Worm (Caenorhabditis elegans): ENCODE results near the gene nlp-49.

Gene nlp-49

ce11 chrX:5875567-5875966, 28.9 kb upstream of the nlp-49 start, which contains the start of gene F49E10.4:
F49E10.4 (plus strand) TSS chrX:5875867.
- TF ChIP-seq sptf-1 (tag; optimal IDR thresholded peaks at IDR 0.05): no peak
- TF ChIP-seq ces-1 (GFP tag; optimal IDR thresholded peaks at IDR 0.05): peak; percentile 24

ce11 chrX:5877039-5877438, 27.4 kb upstream of the nlp-49 start:
- TF ChIP-seq cnd-1 (tag; optimal IDR thresholded peaks at IDR 0.05) (no peak), ces-1 (GFP tag; optimal IDR thresholded peaks at IDR 0.05) (peak; percentile 35)

DNA sequence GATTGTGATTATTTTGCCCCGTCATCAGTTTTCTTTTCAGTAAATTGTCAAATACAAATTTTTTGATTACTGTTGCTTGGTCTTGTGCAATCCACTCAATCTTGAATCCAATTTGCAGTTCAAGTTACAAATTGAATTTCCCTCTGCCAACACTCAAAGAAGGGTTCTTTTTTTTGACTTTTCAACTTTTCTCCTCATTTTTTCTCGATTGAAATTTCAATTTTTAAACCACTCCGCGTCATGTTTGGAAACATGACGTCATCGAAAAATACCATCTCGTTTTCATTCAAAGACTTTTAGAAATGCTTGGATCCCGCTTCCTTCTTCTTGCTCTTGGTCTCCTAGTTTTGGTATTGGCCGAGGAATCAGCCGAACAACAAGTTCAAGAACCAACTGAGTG, 18.9 kb upstream of the nlp-49 start, which contains the start of gene flp-7:
flp-7 (plus strand) TSS at position 301 of the 400 bp plus-strand sequence.
- TF ChIP-seq blmp-1 (tag; optimal IDR thresholded peaks at IDR 0.05) (no peak), zip-8 (tag; optimal IDR thresholded peaks at IDR 0.05) (no peak), unc-39 (tag; optimal IDR thresholded peaks at IDR 0.05) (no peak), nhr-28 (tag; optimal IDR thresholded peaks at IDR 0.05) (no peak), pha-4 (tag; optimal IDR thresholded peaks at IDR 0.05) (no peak), nhr-12 (tag; optimal IDR thresholded peaks at IDR 0.05) (no peak), mab-5 (tag; optimal IDR thresholded peaks at IDR 0.05) (no peak), drap-1 (GFP tag; optimal IDR thresholded peaks at IDR 0.05) (no peak), flh-1 (GFP tag; optimal IDR thresholded peaks at IDR 0.05) (no peak), lsy-2 (tag; optimal IDR thresholded peaks at IDR 0.05) (no peak), M03D4.4 (tag; optimal IDR thresholded peaks at IDR 0.05) (no peak), unc-120 (tag; optimal IDR thresholded peaks at IDR 0.05; ENCODE audit: poor library complexity, severe bottlenecking) (no peak)

DNA sequence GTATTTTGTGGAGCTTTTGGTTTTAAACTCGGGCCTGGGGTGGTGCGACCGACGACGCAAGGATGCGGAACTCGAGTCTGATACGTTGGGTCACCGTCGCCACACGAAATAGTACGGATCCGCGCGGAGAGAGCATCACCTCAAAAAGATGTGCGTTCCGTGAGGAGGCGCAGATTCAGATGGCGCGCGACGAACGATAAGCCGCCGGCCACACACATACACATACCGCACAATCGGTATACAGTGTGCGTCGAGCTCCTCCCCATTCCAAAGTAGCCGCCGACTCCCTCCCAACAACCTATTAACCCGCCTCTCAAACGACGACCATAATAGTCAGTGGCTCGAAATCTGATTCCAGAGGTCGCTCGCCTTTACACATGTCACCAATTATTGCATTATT, 14.4 kb upstream of the nlp-49 start, which contains the start of gene F49E10.2:
F49E10.2 (plus strand) TSS at position 301 of the 400 bp plus-strand sequence.
- TF ChIP-seq ceh-39 (tag; optimal IDR thresholded peaks at IDR 0.05) (no peak), lin-32 (GFP tag; optimal IDR thresholded peaks at IDR 0.05) (no peak), nhr-12 (tag; optimal IDR thresholded peaks at IDR 0.05) (no peak), unc-62 (GFP tag; optimal IDR thresholded peaks at IDR 0.05) (no peak), mls-2 (tag; optimal IDR thresholded peaks at IDR 0.05) (no peak), flh-1 (GFP tag; optimal IDR thresholded peaks at IDR 0.05) (no peak), elt-3 (tag; optimal IDR thresholded peaks at IDR 0.05) (no peak), lin-13 (tag; optimal IDR thresholded peaks at IDR 0.05) (no peak)

DNA sequence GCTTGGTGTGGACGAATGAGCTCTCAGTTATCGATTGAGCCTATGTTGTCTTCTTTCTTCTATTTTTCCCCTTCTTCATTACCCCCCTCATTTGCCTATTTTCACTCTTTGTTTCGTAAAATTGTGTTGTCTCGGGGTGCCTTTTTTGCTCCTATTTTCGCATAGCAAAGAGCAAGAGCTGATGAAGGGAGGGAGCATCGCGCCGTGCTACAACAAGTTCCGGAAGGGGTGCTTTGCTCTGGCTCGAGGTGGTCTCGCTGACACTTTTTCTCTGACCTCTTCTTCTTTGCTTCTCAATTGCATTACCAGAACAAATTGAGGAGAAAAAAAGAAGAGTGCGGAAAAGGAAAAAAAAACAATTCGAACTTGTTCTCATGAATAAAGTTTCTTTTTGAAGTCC, 8.5 kb upstream of the nlp-49 start:
- TF ChIP-seq cnd-1 (tag; optimal IDR thresholded peaks at IDR 0.05) (no peak), ceh-43 (GFP tag; optimal IDR thresholded peaks at IDR 0.05) (no peak), pha-4 (tag; optimal IDR thresholded peaks at IDR 0.05) (no peak), ham-2 (GFP tag; optimal IDR thresholded peaks at IDR 0.05) (no peak), lin-32 (GFP tag; optimal IDR thresholded peaks at IDR 0.05) (no peak), drap-1 (GFP tag; optimal IDR thresholded peaks at IDR 0.05) (no peak), blmp-1 (tag; optimal IDR thresholded peaks at IDR 0.05) (no peak), mep-1 (tag; optimal IDR thresholded peaks at IDR 0.05) (peak; percentile 9), nhr-2 (tag; optimal IDR thresholded peaks at IDR 0.05) (no peak), bed-3 (GFP tag; optimal IDR thresholded peaks at IDR 0.05) (no peak), unc-62 (GFP tag; optimal IDR thresholded peaks at IDR 0.05) (no peak), lsy-2 (tag; optimal IDR thresholded peaks at IDR 0.05) (no peak), ces-1 (GFP tag; optimal IDR thresholded peaks at IDR 0.05) (peak; percentile 69), nhr-76 (tag; optimal IDR thresholded peaks at IDR 0.05) (no peak)

ce11 chrX:5897038-5897437, 7.4 kb upstream of the nlp-49 start, which contains the start of gene tbc-16:
tbc-16 (plus strand) TSS chrX:5897338.
- no peak for TF ChIP-seq snpc-4 (tag; optimal IDR thresholded peaks at IDR 0.05)
- TF ChIP-seq elt-1 (tag; optimal IDR thresholded peaks at IDR 0.05; ENCODE audit: borderline replicate concordance, insufficient read depth): no peak
- no peak for TF ChIP-seq ceh-83 (GFP tag; optimal IDR thresholded peaks at IDR 0.05)
- no peak for TF ChIP-seq sptf-1 (tag; optimal IDR thresholded peaks at IDR 0.05)
- no peak for TF ChIP-seq nhr-237 (tag; optimal IDR thresholded peaks at IDR 0.05)
- TF ChIP-seq nhr-28 (tag; optimal IDR thresholded peaks at IDR 0.05): no peak
- no peak for TF ChIP-seq mab-5 (tag; optimal IDR thresholded peaks at IDR 0.05)
- no peak for TF ChIP-seq nhr-12 (tag; optimal IDR thresholded peaks at IDR 0.05)
- TF ChIP-seq tbx-8 (GFP tag; optimal IDR thresholded peaks at IDR 0.05): no peak
- no peak for TF ChIP-seq drap-1 (GFP tag; optimal IDR thresholded peaks at IDR 0.05)
- no peak for TF ChIP-seq zip-8 (tag; optimal IDR thresholded peaks at IDR 0.05)
- TF ChIP-seq unc-62 (GFP tag; optimal IDR thresholded peaks at IDR 0.05): no peak
- no peak for TF ChIP-seq cnd-1 (tag; optimal IDR thresholded peaks at IDR 0.05)
- no peak for TF ChIP-seq sem-2 (GFP tag; optimal IDR thresholded peaks at IDR 0.05)
- TF ChIP-seq M03D4.4 (tag; optimal IDR thresholded peaks at IDR 0.05): no peak
- TF ChIP-seq pha-4 (tag; optimal IDR thresholded peaks at IDR 0.05): no peak

All from whole organism, mixed stage, embryonic.